Fruit fly (Drosophila melanogaster): ENCODE data around the gene CG42822.

- TF ChIP-seq h (optimal IDR thresholded peaks at IDR 0.05) (no peak), Myc (optimal IDR thresholded peaks at IDR 0.05) (no peak)
Measured at dm6 chr3R:17394318-17395188, 19.1 kb upstream of the CG42822 start, which contains the start of gene CREG.

Measured in Kc167 (cell line).